Worm (Caenorhabditis elegans) whole organism, L2 larva: Measurements from ENCODE around the gene Y67D8C.6.

Source experiments
- C34F6.9 ChIP-seq: fragments of 150-350 bp; optimal IDR thresholded peaks from 2 replicates; lab custom pipeline; 2014; ENCODE audit warnings: missing biosample characterization, missing genetic modification characterization
- F13H6.1 ChIP-seq: sonication (generic microtip); optimal IDR thresholded peaks from 2 replicates; lab custom pipeline; 2016; ENCODE audit warnings: missing genetic modification characterization, missing compliant biosample characterization
- R02D3.7 ChIP-seq: fragments of 150-350 bp; optimal IDR thresholded peaks from 2 replicates; lab custom pipeline; 2014; ENCODE audit warnings: missing biosample characterization, missing genetic modification characterization
- Y55F3AM.14 ChIP-seq: fragments of 200-800 bp; sonication (Bioruptor generic); optimal IDR thresholded peaks from 2 replicates; lab custom pipeline; 2018; ENCODE audit warnings: mild to moderate bottlenecking, missing genetic modification characterization, missing compliant biosample characterization
- aly-2 ChIP-seq: fragments of 150-350 bp; optimal IDR thresholded peaks from 2 replicates; lab custom pipeline; 2014; ENCODE audit warnings: missing biosample characterization, missing genetic modification characterization
- ama-1 ChIP-seq: fragments of 150-350 bp; optimal IDR thresholded peaks from 2 replicates; lab custom pipeline; 2018; ENCODE audit warnings: inconsistent platforms
- ceh-82 ChIP-seq: fragments of 150-350 bp; optimal IDR thresholded peaks from 2 replicates; lab custom pipeline; 2014; ENCODE audit warnings: missing biosample characterization, missing genetic modification characterization
- crh-2 ChIP-seq: sonication (generic microtip); optimal IDR thresholded peaks from 2 replicates; lab custom pipeline; 2017; ENCODE audit warnings: missing biosample characterization, missing genetic modification characterization
- dmd-4 ChIP-seq: sonication (generic microtip); optimal IDR thresholded peaks from 2 replicates; lab custom pipeline; 2017; ENCODE audit warnings: missing biosample characterization, missing genetic modification characterization
- elt-1 ChIP-seq: fragments of 150-350 bp; optimal IDR thresholded peaks from 2 replicates; lab custom pipeline; 2014; ENCODE audit warnings: missing biosample characterization, missing genetic modification characterization
- elt-3 ChIP-seq: sonication (generic microtip); optimal IDR thresholded peaks from 2 replicates; lab custom pipeline; 2017; ENCODE audit warnings: missing biosample characterization, missing genetic modification characterization
- gmeb-1 ChIP-seq: fragments of 150-350 bp; optimal IDR thresholded peaks from 2 replicates; lab custom pipeline; 2014; ENCODE audit warnings: missing biosample characterization, missing genetic modification characterization
- lin-11 ChIP-seq: fragments of 150-350 bp; sonication (generic microtip); optimal IDR thresholded peaks from 2 replicates; lab custom pipeline; 2014; ENCODE audit warnings: missing biosample characterization, missing genetic modification characterization, inconsistent platforms, mixed read lengths
- lin-13 ChIP-seq: fragments of 150-350 bp; optimal IDR thresholded peaks from 2 replicates; lab custom pipeline; 2014; ENCODE audit warnings: missing biosample characterization, missing genetic modification reagents, missing genetic modification characterization
- lin-39 ChIP-seq: fragments of 150-350 bp; optimal IDR thresholded peaks from 2 replicates; lab custom pipeline; 2014; ENCODE audit warnings: missing biosample characterization, missing genetic modification reagents, missing genetic modification characterization
- lsy-2 ChIP-seq, 2 experiments: fragments of 150-350 bp in 1 of 2; sonication (generic microtip) in 1 of 2; optimal IDR thresholded peaks; 2 replicates each; lab custom pipeline; 2014 to 2017; ENCODE audit warnings: missing biosample characterization in 2 of 2, missing genetic modification characterization in 2 of 2
- mab-5 ChIP-seq: fragments of 150-350 bp; optimal IDR thresholded peaks from 2 replicates; lab custom pipeline; 2014; ENCODE audit warnings: missing biosample characterization, missing genetic modification characterization
- nhr-10 ChIP-seq: sonication (generic microtip); optimal IDR thresholded peaks from 2 replicates; lab custom pipeline; 2017; ENCODE audit warnings: missing biosample characterization, missing genetic modification characterization
- nhr-11 ChIP-seq: fragments of 150-350 bp; optimal IDR thresholded peaks from 2 replicates; lab custom pipeline; 2014; ENCODE audit warnings: missing biosample characterization, missing genetic modification characterization
- nhr-12 ChIP-seq: fragments of 150-350 bp; optimal IDR thresholded peaks from 2 replicates; lab custom pipeline; 2014; ENCODE audit warnings: missing biosample characterization, missing genetic modification characterization
- nhr-129 ChIP-seq: fragments of 150-350 bp; optimal IDR thresholded peaks from 2 replicates; lab custom pipeline; 2014; ENCODE audit warnings: missing biosample characterization, missing genetic modification characterization
- nhr-21 ChIP-seq: fragments of 150-350 bp; optimal IDR thresholded peaks from 2 replicates; lab custom pipeline; 2014; ENCODE audit warnings: missing biosample characterization, missing genetic modification characterization
- nhr-23 ChIP-seq: fragments of 150-350 bp; optimal IDR thresholded peaks from 2 replicates; lab custom pipeline; 2014; ENCODE audit warnings: missing biosample characterization, missing genetic modification reagents, missing genetic modification characterization
- nhr-237 ChIP-seq: fragments of 150-350 bp; optimal IDR thresholded peaks from 2 replicates; lab custom pipeline; 2014; ENCODE audit warnings: missing biosample characterization, missing genetic modification characterization
- nhr-25 ChIP-seq: fragments of 150-350 bp; sonication (generic microtip); optimal IDR thresholded peaks from 3 replicates; lab custom pipeline; 2014; ENCODE audit warnings: missing biosample characterization, missing genetic modification characterization
- nhr-77 ChIP-seq: fragments of 150-350 bp; optimal IDR thresholded peaks from 2 replicates; lab custom pipeline; 2014; ENCODE audit warnings: missing biosample characterization, missing genetic modification characterization
- peb-1 ChIP-seq: fragments of 150-350 bp; optimal IDR thresholded peaks from 2 replicates; lab custom pipeline; 2014; ENCODE audit warnings: missing biosample characterization, missing genetic modification characterization
- sma-3 ChIP-seq: sonication (generic microtip); optimal IDR thresholded peaks from 2 replicates; lab custom pipeline; 2016; ENCODE audit warnings: missing genetic modification reagents, missing genetic modification characterization, missing compliant biosample characterization
- snpc-4 ChIP-seq: fragments of 150-350 bp; optimal IDR thresholded peaks from 2 replicates; lab custom pipeline; 2014; ENCODE audit warnings: missing biosample characterization, missing genetic modification characterization
- unc-39 ChIP-seq: fragments of 150-350 bp; optimal IDR thresholded peaks from 2 replicates; lab custom pipeline; 2014; ENCODE audit warnings: missing biosample characterization, missing genetic modification characterization
- unc-62 ChIP-seq: fragments of 150-350 bp; optimal IDR thresholded peaks from 2 replicates; lab custom pipeline; 2014; ENCODE audit warnings: missing biosample characterization, missing genetic modification reagents, missing genetic modification characterization
- ztf-1 ChIP-seq: fragments of 200-800 bp; sonication (Bioruptor generic); conservative IDR thresholded peaks from 2 replicates; pipeline ENCODE4 v1.3.6; 2022; ENCODE audit warnings: missing genetic modification characterization, missing compliant biosample characterization
- ztf-11 ChIP-seq: sonication (generic microtip); optimal IDR thresholded peaks from 2 replicates; lab custom pipeline; 2017; ENCODE audit warnings: missing biosample characterization, missing genetic modification characterization
- ztf-4 ChIP-seq: fragments of 150-350 bp; optimal IDR thresholded peaks from 2 replicates; lab custom pipeline; 2014; ENCODE audit warnings: missing biosample characterization, missing genetic modification characterization

The Y67D8C.6 gene

DNA sequence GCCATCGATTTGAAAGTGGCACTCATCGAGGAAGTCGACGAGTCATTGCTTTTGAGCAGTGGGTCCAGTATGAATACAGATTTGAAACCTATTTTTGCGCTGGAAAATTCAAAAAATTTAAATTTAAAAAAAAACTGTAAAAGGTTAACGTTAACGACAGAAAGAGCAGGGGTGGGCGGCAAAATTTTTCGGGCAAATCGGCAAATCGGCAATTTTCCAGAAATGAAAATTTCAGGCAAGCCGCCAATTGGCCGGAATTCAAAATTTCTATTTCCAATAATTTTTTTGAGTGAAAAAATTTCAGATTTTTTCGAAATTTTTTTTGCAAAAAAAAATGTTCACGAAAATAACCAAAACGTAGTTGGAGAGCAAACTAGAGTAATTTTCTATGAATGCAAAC, 23.6 kb upstream of the Y67D8C.6 start, which contains the start of gene Y67D8C.9:
TSS of gene Y67D8C.9 (minus strand) at position 101 of the 400 bp plus-strand sequence.
- TF ChIP-seq peb-1 (no peak), unc-62 (GFP tag; lab: Kevin White, UChicago) (no peak), nhr-237 (tag; lab: Kevin White, UChicago) (no peak), nhr-12 (tag; lab: Kevin White, UChicago) (no peak), ztf-4 (tag; lab: Kevin White, UChicago) (no peak), sma-3 (GFP tag; lab: Kevin White, UChicago) (no peak), lin-11 (tag; lab: Kevin White, UChicago) (no peak), gmeb-1 (tag; lab: Kevin White, UChicago) (no peak), R02D3.7 (no peak), lin-39 (tag; lab: Kevin White, UChicago) (no peak)

DNA sequence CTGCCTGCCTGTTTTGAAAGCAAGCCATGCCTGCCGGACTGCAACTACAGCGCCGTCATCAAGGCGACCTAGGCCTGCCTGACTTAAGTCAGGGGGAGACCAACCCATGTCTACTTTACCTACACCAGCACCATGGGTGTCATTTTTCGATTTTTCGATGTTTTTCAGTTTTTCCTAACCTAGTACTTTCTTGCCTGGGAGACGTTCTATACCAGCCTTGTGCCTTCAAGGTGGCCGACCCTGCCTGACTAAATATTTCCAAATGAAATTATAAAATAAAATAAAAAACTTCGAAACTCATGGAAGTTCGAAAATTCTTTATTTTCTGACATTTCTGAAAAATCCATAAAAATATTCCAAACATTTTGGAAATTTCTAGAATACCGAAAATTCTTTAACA, 13.6 kb upstream of the Y67D8C.6 start:
- no peak for TF ChIP-seq unc-39 (tag; lab: Kevin White, UChicago)
- no peak for TF ChIP-seq sma-3 (GFP tag; lab: Kevin White, UChicago)
- no peak for TF ChIP-seq lin-13 (GFP tag; lab: Kevin White, UChicago)
- no peak for TF ChIP-seq dmd-4 (tag; lab: Kevin White, UChicago)
- TF ChIP-seq Y55F3AM.14 (GFP tag; lab: Kevin White, UChicago), result no peak
- no peak for TF ChIP-seq C34F6.9
- no peak for TF ChIP-seq peb-1
- no peak for TF ChIP-seq ztf-1 (GFP tag; lab: Robert Waterston, UW)
- TF ChIP-seq nhr-25 (tag; lab: Kevin White, UChicago), result no peak
- TF ChIP-seq R02D3.7, result no peak
- TF ChIP-seq elt-3 (tag; lab: Kevin White, UChicago), result no peak
- TF ChIP-seq nhr-77, result no peak
- TF ChIP-seq aly-2 (tag; lab: Kevin White, UChicago), result no peak
- no peak for TF ChIP-seq ama-1 (lab: Kevin White, UChicago)
- no peak for TF ChIP-seq gmeb-1 (tag; lab: Kevin White, UChicago)
- no peak for TF ChIP-seq nhr-11
- no peak for TF ChIP-seq mab-5 (tag; lab: Kevin White, UChicago)

DNA sequence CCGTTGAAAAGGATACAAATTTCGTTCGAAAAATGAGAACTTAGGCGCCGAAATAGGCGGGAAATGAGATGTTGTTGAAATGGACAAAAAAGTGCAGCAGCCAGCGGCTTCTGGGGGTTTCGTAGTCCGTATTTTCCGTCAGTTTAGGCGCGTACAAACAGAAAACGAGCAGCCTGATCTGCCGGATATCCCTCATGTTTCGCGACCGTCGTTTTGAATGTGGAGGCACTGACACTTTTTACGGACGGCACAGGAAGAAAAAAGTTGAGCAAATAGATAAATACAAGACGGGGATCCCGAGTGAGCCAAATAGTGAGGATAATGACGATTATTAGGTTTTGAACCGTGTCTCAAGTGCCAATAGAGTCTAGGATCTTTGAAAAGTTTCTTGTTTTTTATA, 13.0 kb upstream of the Y67D8C.6 start, which contains the start of gene Y67D8C.22:
TSS of gene Y67D8C.22 (minus strand) at position 101 of the 400 bp plus-strand sequence.
- no peak for TF ChIP-seq nhr-12 (tag; lab: Kevin White, UChicago)

DNA sequence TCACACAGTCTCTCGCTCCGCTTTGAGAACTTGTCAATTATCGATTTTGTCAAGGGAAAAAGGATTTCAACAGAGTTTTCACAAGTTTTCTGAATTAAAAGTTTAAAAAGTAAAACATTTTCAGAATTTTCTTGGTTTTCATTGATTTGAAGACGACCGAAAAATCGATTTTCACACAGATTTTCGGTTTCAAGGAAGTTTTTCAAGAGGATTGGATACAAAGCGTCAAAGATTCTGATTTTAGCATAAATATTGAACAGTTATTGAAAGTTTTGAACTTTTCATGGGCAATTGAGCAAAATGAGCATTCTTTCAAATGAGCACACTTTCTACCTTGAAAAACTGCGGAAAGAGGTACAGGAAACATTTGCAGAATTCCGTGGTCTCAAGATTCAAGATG, 8.8 kb upstream of the Y67D8C.6 start, which contains the start of gene Y67D8C.2:
TSS of gene Y67D8C.2 (plus strand) at position 301 of the 400 bp plus-strand sequence.
- TF ChIP-seq nhr-25 (tag; lab: Kevin White, UChicago) (no peak), peb-1 (no peak), Y55F3AM.14 (GFP tag; lab: Kevin White, UChicago) (no peak), lin-11 (tag; lab: Kevin White, UChicago) (no peak), ztf-11 (tag; lab: Kevin White, UChicago) (no peak)

DNA sequence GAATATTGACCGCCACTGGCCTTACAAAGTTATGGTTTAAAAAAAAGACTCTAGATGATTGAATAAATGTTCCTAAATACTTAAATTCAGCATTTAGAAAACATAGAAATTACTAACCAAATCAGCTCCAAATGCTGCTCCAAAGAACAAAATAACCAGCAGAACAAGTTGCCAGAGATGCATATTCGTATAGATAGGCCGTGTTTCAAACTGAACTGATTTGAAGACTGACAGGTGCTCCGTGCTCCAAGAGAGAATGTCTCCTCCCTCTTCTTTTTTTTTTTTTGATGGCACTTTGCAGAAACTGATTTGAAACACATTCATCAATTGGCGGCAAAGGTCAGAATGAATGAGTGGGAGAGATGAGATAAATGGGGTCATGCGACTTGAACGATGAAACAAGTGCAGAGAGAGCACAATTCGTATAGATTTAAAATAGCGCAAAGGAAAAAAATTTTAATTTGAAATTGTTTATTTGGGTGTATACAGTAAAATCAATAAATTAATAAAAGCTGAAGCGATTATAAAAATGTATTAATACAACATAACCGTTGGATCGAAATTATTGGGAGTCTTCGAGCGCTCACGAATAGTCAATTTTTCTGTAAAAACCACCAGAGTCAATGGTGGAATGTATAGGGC, 6.6 kb upstream of the Y67D8C.6 start, which contains the start of gene cpg-9:
TSS of gene cpg-9 (minus strand) at position 592 of the 642 bp plus-strand sequence.
- TF ChIP-seq nhr-77 (no peak), crh-2 (no peak), nhr-237 (tag; lab: Kevin White, UChicago) (no peak), nhr-129 (tag; lab: Kevin White, UChicago) (peak; percentile 8)

DNA sequence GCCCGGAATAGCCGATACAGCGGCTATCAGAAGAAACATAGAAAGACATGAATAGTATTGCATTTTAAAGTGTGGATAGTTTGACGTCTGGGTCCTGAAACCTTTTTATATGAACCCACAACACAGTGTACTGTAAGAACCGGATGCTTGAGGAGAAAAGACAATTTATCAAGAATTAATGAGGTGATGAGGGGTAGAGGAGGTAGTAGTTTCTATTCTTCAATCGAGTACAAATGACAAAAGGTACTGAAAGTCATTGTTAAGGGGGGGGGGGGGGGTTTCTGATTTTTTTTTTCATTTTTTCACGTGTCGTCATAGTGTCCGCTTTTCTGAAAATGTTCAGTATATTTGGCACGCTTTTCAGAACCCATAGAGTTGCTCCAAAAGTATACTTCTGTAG, 3.6 kb upstream of the Y67D8C.6 start, which contains the start of gene Y67D8C.7:
TSS of gene Y67D8C.7 (minus strand) at position 101 of the 400 bp plus-strand sequence.
- no peak for TF ChIP-seq ama-1 (lab: Kevin White, UChicago)
- TF ChIP-seq nhr-25 (tag; lab: Kevin White, UChicago), result no peak
- no peak for TF ChIP-seq elt-1 (tag; lab: Kevin White, UChicago)
- TF ChIP-seq dmd-4 (tag; lab: Kevin White, UChicago), result no peak
- no peak for TF ChIP-seq mab-5 (tag; lab: Kevin White, UChicago)

DNA sequence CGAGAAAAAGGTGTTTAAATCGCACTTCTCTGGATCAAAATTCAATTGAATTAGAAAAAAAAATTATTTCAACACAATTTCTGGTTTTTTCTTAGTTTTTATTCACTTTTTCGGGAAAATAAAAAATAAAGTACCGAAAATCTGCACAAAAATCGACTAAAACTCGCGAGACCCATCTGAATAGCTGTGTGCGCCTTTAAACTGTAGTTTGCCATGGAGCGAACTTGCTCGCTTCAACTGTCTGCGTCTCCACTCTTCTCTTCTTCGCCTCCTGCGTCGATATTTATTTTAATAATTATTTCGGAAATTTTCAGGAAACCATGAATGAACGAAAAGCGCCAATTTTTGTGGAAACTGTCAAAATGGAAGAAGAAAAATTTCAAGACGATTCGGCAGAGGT, 7.3 kb downstream of the Y67D8C.6 start:
- TF ChIP-seq lsy-2 (tag; optimal IDR thresholded peaks at IDR 0.05; lab: Kevin White, UChicago), result no peak
- no peak for TF ChIP-seq nhr-21 (tag; lab: Kevin White, UChicago)
- no peak for TF ChIP-seq F13H6.1 (tag; lab: Kevin White, UChicago)
- TF ChIP-seq snpc-4 (tag; lab: Kevin White, UChicago), result no peak
- no peak for TF ChIP-seq ama-1 (lab: Kevin White, UChicago)
- no peak for TF ChIP-seq ztf-11 (tag; lab: Kevin White, UChicago)
- TF ChIP-seq nhr-12 (tag; lab: Kevin White, UChicago), result no peak
- TF ChIP-seq mab-5 (tag; lab: Kevin White, UChicago), result no peak
- TF ChIP-seq elt-3 (tag; lab: Kevin White, UChicago), result no peak
- TF ChIP-seq nhr-10 (tag; lab: Kevin White, UChicago), result no peak
- no peak for TF ChIP-seq nhr-25 (tag; lab: Kevin White, UChicago)
- no peak for TF ChIP-seq ceh-82 (tag; lab: Kevin White, UChicago)
- no peak for TF ChIP-seq gmeb-1 (tag; lab: Kevin White, UChicago)
- TF ChIP-seq aly-2 (tag; lab: Kevin White, UChicago), result no peak
- no peak for TF ChIP-seq nhr-23 (tag; lab: Kevin White, UChicago)
- no peak for TF ChIP-seq nhr-237 (tag; lab: Kevin White, UChicago)
- TF ChIP-seq nhr-77, result no peak
- no peak for TF ChIP-seq lin-13 (GFP tag; lab: Kevin White, UChicago)
- no peak for TF ChIP-seq lin-39 (tag; lab: Kevin White, UChicago)
- TF ChIP-seq, all 48 proteins: peak for 0
